Worm (Caenorhabditis elegans) whole organism, L3 larva: ENCODE data around the gene ifa-3.

Experiments
- R02D3.7 ChIP-seq: fragments of 150-350 bp; optimal IDR thresholded peaks from 2 replicates; lab custom pipeline; 2014; ENCODE audit warnings: missing biosample characterization, missing genetic modification characterization
- ZK546.5 ChIP-seq: sonication (generic microtip); optimal IDR thresholded peaks from 2 replicates; lab custom pipeline; 2017; ENCODE audit warnings: missing biosample characterization, missing genetic modification characterization
- aly-2 ChIP-seq: fragments of 150-350 bp; optimal IDR thresholded peaks from 2 replicates; lab custom pipeline; 2014; ENCODE audit warnings: missing biosample characterization, missing genetic modification characterization
- ceh-28 ChIP-seq: fragments of 150-350 bp; optimal IDR thresholded peaks from 2 replicates; lab custom pipeline; 2014; ENCODE audit warnings: missing biosample characterization, missing genetic modification reagents, missing genetic modification characterization
- ceh-82 ChIP-seq: fragments of 150-350 bp; optimal IDR thresholded peaks from 2 replicates; lab custom pipeline; 2014; ENCODE audit warnings: missing biosample characterization, missing genetic modification characterization
- daf-12 ChIP-seq: fragments of 150-350 bp; optimal IDR thresholded peaks from 2 replicates; lab custom pipeline; 2014; ENCODE audit warnings: missing biosample characterization, missing genetic modification reagents, missing genetic modification characterization
- egl-27 ChIP-seq: sonication (generic microtip); optimal IDR thresholded peaks from 4 replicates; lab custom pipeline; 2017; ENCODE audit warnings: missing biosample characterization, missing genetic modification reagents, missing genetic modification characterization
- elt-1 ChIP-seq: fragments of 150-350 bp; optimal IDR thresholded peaks from 2 replicates; lab custom pipeline; 2014; ENCODE audit warnings: missing biosample characterization, missing genetic modification characterization
- elt-2 ChIP-seq: sonication (generic microtip); optimal IDR thresholded peaks from 2 replicates; lab custom pipeline; 2016; ENCODE audit warnings: missing genetic modification reagents, mild to moderate bottlenecking, missing genetic modification characterization, missing compliant biosample characterization
- elt-3 ChIP-seq, 3 experiments: fragments of 150-350 bp in 1 of 3; sonication (generic microtip) in 2 of 3; optimal IDR thresholded peaks; 2 replicates in 2 of 3; 4 replicates in 1 of 3; lab custom pipeline; 2014 to 2017; ENCODE audit warnings: missing biosample characterization in 3 of 3, missing genetic modification characterization in 3 of 3
- eor-1 ChIP-seq, 2 experiments: fragments of 150-350 bp; optimal IDR thresholded peaks; 2 replicates each; lab custom pipeline; 2014 to 2018; ENCODE audit warnings: missing biosample characterization in 2 of 2, missing genetic modification characterization in 2 of 2
- hmg-11 ChIP-seq: sonication (generic microtip); optimal IDR thresholded peaks from 2 replicates; lab custom pipeline; 2016; ENCODE audit warnings: missing genetic modification characterization, missing compliant biosample characterization
- jun-1 ChIP-seq: fragments of 150-350 bp; optimal IDR thresholded peaks from 2 replicates; lab custom pipeline; 2014; ENCODE audit warnings: missing biosample characterization, missing genetic modification reagents, missing genetic modification characterization
- lin-15B ChIP-seq: fragments of 150-350 bp; optimal IDR thresholded peaks from 2 replicates; lab custom pipeline; 2014; ENCODE audit warnings: missing biosample characterization, missing genetic modification characterization
- lsy-12 ChIP-seq: sonication (generic microtip); optimal IDR thresholded peaks from 2 replicates; lab custom pipeline; 2016; ENCODE audit warnings: mild to moderate bottlenecking, missing genetic modification characterization, missing compliant biosample characterization
- mdl-1 ChIP-seq: fragments of 150-350 bp; optimal IDR thresholded peaks from 2 replicates; lab custom pipeline; 2014; ENCODE audit warnings: missing biosample characterization, missing genetic modification characterization
- mml-1 ChIP-seq: fragments of 150-350 bp; sonication (generic microtip); optimal IDR thresholded peaks from 3 replicates; lab custom pipeline; 2014; ENCODE audit warnings: missing biosample characterization, missing genetic modification characterization
- nfya-1 ChIP-seq: sonication (generic microtip); optimal IDR thresholded peaks from 2 replicates; lab custom pipeline; 2017; ENCODE audit warnings: missing genetic modification characterization, mild to moderate bottlenecking, missing compliant biosample characterization, antibody characterized with exemption, moderate library complexity; ENCODE audit not compliant: insufficient read depth
- nhr-11 ChIP-seq: fragments of 150-350 bp; optimal IDR thresholded peaks from 2 replicates; lab custom pipeline; 2014; ENCODE audit warnings: missing biosample characterization, missing genetic modification characterization
- nhr-23 ChIP-seq: fragments of 150-350 bp; optimal IDR thresholded peaks from 2 replicates; lab custom pipeline; 2014; ENCODE audit warnings: missing biosample characterization, missing genetic modification reagents, missing genetic modification characterization
- nhr-237 ChIP-seq: fragments of 150-350 bp; optimal IDR thresholded peaks from 2 replicates; lab custom pipeline; 2014; ENCODE audit warnings: missing biosample characterization, missing genetic modification characterization
- nhr-25 ChIP-seq: sonication (generic microtip); optimal IDR thresholded peaks from 2 replicates; lab custom pipeline; 2017; ENCODE audit warnings: missing biosample characterization, missing genetic modification characterization
- nhr-43 ChIP-seq: sonication (generic microtip); optimal IDR thresholded peaks from 2 replicates; lab custom pipeline; 2016; ENCODE audit warnings: mild to moderate bottlenecking, missing genetic modification characterization, missing compliant biosample characterization; ENCODE audit not compliant: poor library complexity, severe bottlenecking
- nhr-67 ChIP-seq: fragments of 150-350 bp; optimal IDR thresholded peaks from 2 replicates; lab custom pipeline; 2014; ENCODE audit warnings: missing biosample characterization, missing genetic modification characterization
- nhr-77 ChIP-seq: fragments of 150-350 bp; optimal IDR thresholded peaks from 2 replicates; lab custom pipeline; 2014; ENCODE audit warnings: missing biosample characterization, missing genetic modification characterization
- pha-4 ChIP-seq: fragments of 150-350 bp; optimal IDR thresholded peaks from 2 replicates; lab custom pipeline; 2014; ENCODE audit warnings: missing biosample characterization, missing genetic modification reagents, missing genetic modification characterization
- pqm-1 ChIP-seq: fragments of 150-350 bp; optimal IDR thresholded peaks from 2 replicates; lab custom pipeline; 2017; ENCODE audit warnings: missing biosample characterization, missing genetic modification characterization, inconsistent platforms
- skn-1 ChIP-seq: fragments of 150-350 bp; optimal IDR thresholded peaks from 2 replicates; lab custom pipeline; 2014; ENCODE audit warnings: missing biosample characterization, missing genetic modification characterization
- snpc-4 ChIP-seq: fragments of 150-350 bp; optimal IDR thresholded peaks from 2 replicates; lab custom pipeline; 2014; ENCODE audit warnings: missing biosample characterization, missing genetic modification characterization
- unc-39 ChIP-seq: sonication (generic microtip); optimal IDR thresholded peaks from 4 replicates; lab custom pipeline; 2017; ENCODE audit warnings: missing biosample characterization, missing genetic modification characterization

The ifa-3 gene

ce11 chrX:16283103-16283502, 13.2 kb upstream of the ifa-3 start, which contains the start of gene F52E10.2:
Gene F52E10.2 (minus strand): TSS chrX:16283203.
- TF ChIP-seq ZK546.5 (tag; lab: Kevin White, UChicago) (no peak), nhr-11 (tag; lab: Kevin White, UChicago) (no peak), ceh-82 (tag; lab: Kevin White, UChicago) (no peak), nhr-67 (tag; lab: Kevin White, UChicago) (no peak), skn-1 (tag; lab: Kevin White, UChicago) (no peak), lsy-12 (no peak), R02D3.7 (tag; lab: Kevin White, UChicago) (no peak), snpc-4 (tag; lab: Kevin White, UChicago) (no peak)

- no peak for TF ChIP-seq daf-12 (tag; lab: Kevin White, UChicago)
- peak; percentile 63 for TF ChIP-seq nfya-1 (tag; lab: Kevin White, UChicago)
- peak; percentile 32 for TF ChIP-seq elt-2
- no peak for TF ChIP-seq nhr-43
- TF ChIP-seq ceh-28 (tag; lab: Kevin White, UChicago) = peak; percentile 51
- TF ChIP-seq hmg-11 (tag; lab: Kevin White, UChicago) = peak; percentile 28
- TF ChIP-seq skn-1 (tag; lab: Kevin White, UChicago) = peak; percentile 22
- TF ChIP-seq lin-15B = peak; percentile 21
- TF ChIP-seq pha-4 (tag; lab: Kevin White, UChicago) = peak; percentile 67
- peak; percentile 49 for TF ChIP-seq nhr-23 (tag; lab: Kevin White, UChicago)
These were observed 5.5 kb upstream of the ifa-3 start, which contains the start of gene sdc-1 for ce11 chrX:16275255-16275813. Gene sdc-1 (plus strand): TSS chrX:16275763.

- TF ChIP-seq aly-2 (tag; lab: Kevin White, UChicago) = no peak
- TF ChIP-seq mml-1 = no peak
- peak; percentile 10 for TF ChIP-seq jun-1
- no peak for TF ChIP-seq unc-39
- peak; percentile 21 for TF ChIP-seq snpc-4 (tag; lab: Kevin White, UChicago)
- TF ChIP-seq nhr-23 (tag; lab: Kevin White, UChicago) = peak; percentile 6
- no peak for TF ChIP-seq lsy-12
- no peak for TF ChIP-seq elt-1
- peak; percentile 38 for TF ChIP-seq nhr-43
- peak in 1 of 3 experiments; percentile 22 for TF ChIP-seq elt-3 (tag; optimal IDR thresholded peaks at IDR 0.05; lab: Kevin White, UChicago)
- TF ChIP-seq nfya-1 (tag; lab: Kevin White, UChicago) = peak; percentile 19
- no peak for TF ChIP-seq hmg-11 (tag; lab: Kevin White, UChicago)
- peak; percentile 14 for TF ChIP-seq egl-27 (tag; lab: Kevin White, UChicago)
- peak; percentile 7 for TF ChIP-seq elt-2
- TF ChIP-seq nhr-77 (tag; lab: Kevin White, UChicago) = peak; percentile 26
These were observed 1.3 kb upstream of the ifa-3 start for ce11 chrX:16271147-16271546.

- peak; percentile 3 for TF ChIP-seq nhr-43
- TF ChIP-seq mdl-1 (tag; lab: Kevin White, UChicago) = no peak
- TF ChIP-seq pqm-1 = no peak
- no peak for TF ChIP-seq pha-4 (tag; lab: Kevin White, UChicago)
- TF ChIP-seq, all 47 proteins: peak for 1
These were observed 4.1 kb downstream of the ifa-3 start, which contains the start of gene mua-6 for ce11 chrX:16265636-16266384. Gene mua-6 (minus strand): TSS chrX:16265686.

- peak; percentile 62 for TF ChIP-seq nhr-25 (tag; lab: Kevin White, UChicago)
- TF ChIP-seq R02D3.7 (tag; lab: Kevin White, UChicago) = no peak
These were observed 6.6 kb downstream of the ifa-3 start for ce11 chrX:16263287-16263686.

- TF ChIP-seq snpc-4 (tag; lab: Kevin White, UChicago) = no peak
- TF ChIP-seq elt-3 (tag; optimal IDR thresholded peaks at IDR 0.05; lab: Kevin White, UChicago) = no peak
- TF ChIP-seq pqm-1 = peak; percentile 75
- TF ChIP-seq nhr-237 = no peak
- peak; percentile 79 for TF ChIP-seq elt-2
- no peak for TF ChIP-seq eor-1 (tag; optimal IDR thresholded peaks at IDR 0.05; lab: Kevin White, UChicago)
These were observed 7.9 kb downstream of the ifa-3 start, which contains the start of gene sgk-1 for ce11 chrX:16261993-16262392. Gene sgk-1 (minus strand): TSS chrX:16262122.
